Worm (Caenorhabditis elegans) whole organism, early embryonic: ENCODE measurements around the gene grl-18.

Experiments used
- ama-1 ChIP-seq: fragments of 150-350 bp; optimal IDR thresholded peaks from 2 replicates; lab custom pipeline; 2014
- flt-1 ChIP-seq: fragments of 200-800 bp; sonication (Bioruptor generic); IDR thresholded peaks from 2 replicates; pipeline ENCODE4 v1.3.6; 2022; ENCODE audit warnings: missing genetic modification characterization, missing compliant biosample characterization

- TF ChIP-seq ama-1 (lab: Kevin White, UChicago) (no peak), flt-1 (GFP tag; lab: Robert Waterston, UW) (no peak)
Measured at ce11 chrV:5462894-5463293, 25.8 kb downstream of the grl-18 start, which contains the start of gene srg-67.
